Worm (Caenorhabditis elegans): ENCODE data around the gene acs-12.

acs-12 gene

ce11 chrV:20904094-20904268 lies at the start of gene acs-12:
acs-12 (plus strand) TSS chrV:20904169.
- TF ChIP-seq C06A6.2 (GFP tag; conservative IDR thresholded peaks at IDR 0.05) (no peak), B0336.3 (GFP tag; IDR thresholded peaks at IDR 0.05) (no peak), lsl-1 (GFP tag; optimal IDR thresholded peaks at IDR 0.05) (no peak), nhr-120 (GFP tag; IDR thresholded peaks at IDR 0.05) (no peak), F10E7.11 (tag; optimal IDR thresholded peaks at IDR 0.05) (no peak), zfh-2 (GFP tag; conservative IDR thresholded peaks at IDR 0.05) (no peak), attf-3 (GFP tag; conservative IDR thresholded peaks at IDR 0.05) (no peak), rcor-1 (GFP tag; IDR thresholded peaks at IDR 0.05) (no peak), nhr-179 (tag; optimal IDR thresholded peaks at IDR 0.05) (no peak)

ce11 chrV:20861080-20861479 lies 42.9 kb upstream of the acs-12 start, which contains the start of gene try-4:
try-4 (minus strand) TSS chrV:20861153.
- TF ChIP-seq gei-17 (GFP tag; optimal IDR thresholded peaks at IDR 0.05), result no peak
- TF ChIP-seq him-1 (tag; optimal IDR thresholded peaks at IDR 0.05), result no peak
- no peak for TF ChIP-seq attf-6 (GFP tag; IDR thresholded peaks at IDR 0.05)
- TF ChIP-seq hmg-20 (GFP tag; IDR thresholded peaks at IDR 0.05), result no peak
- TF ChIP-seq F55B11.4 (tag; optimal IDR thresholded peaks at IDR 0.05; ENCODE audit: borderline replicate concordance, insufficient read depth), result no peak
- no peak for TF ChIP-seq rec-8 (tag; optimal IDR thresholded peaks at IDR 0.05)
- no peak for TF ChIP-seq C17E4.6 (GFP tag; IDR thresholded peaks at IDR 0.05)
- TF ChIP-seq tlf-1 (GFP tag; optimal IDR thresholded peaks at IDR 0.05), result no peak

- no peak for TF ChIP-seq B0261.1 (tag; optimal IDR thresholded peaks at IDR 0.05)
- TF ChIP-seq xnd-1 (tag; optimal IDR thresholded peaks at IDR 0.05), result no peak
- no peak for TF ChIP-seq nhr-80 (tag; optimal IDR thresholded peaks at IDR 0.05)
- no peak for TF ChIP-seq K12H6.12 (tag; optimal IDR thresholded peaks at IDR 0.05)
- no peak for TF ChIP-seq snpc-1.1 (tag; optimal IDR thresholded peaks at IDR 0.05; ENCODE audit: insufficient read depth)
- no peak for TF ChIP-seq F10E7.11 (tag; optimal IDR thresholded peaks at IDR 0.05)
- TF ChIP-seq ceh-40 (GFP tag; IDR thresholded peaks at IDR 0.05), result no peak
- no peak for TF ChIP-seq ceh-58 (GFP tag; IDR thresholded peaks at IDR 0.05)
- no peak for TF ChIP-seq D2030.7 (GFP tag; IDR thresholded peaks at IDR 0.05)
- TF ChIP-seq Y53F4B.3 (GFP tag; IDR thresholded peaks at IDR 0.05), result no peak
- no peak for TF ChIP-seq ceh-27 (GFP tag; optimal IDR thresholded peaks at IDR 0.05)
- TF ChIP-seq efl-1 (GFP tag; optimal IDR thresholded peaks at IDR 0.05), result no peak
- TF ChIP-seq hsf-1 (GFP tag; IDR thresholded peaks at IDR 0.05), result no peak
Observed at ce11 chrV:20862681-20863080, 41.3 kb upstream of the acs-12 start, which contains the start of gene twk-35. twk-35 (plus strand) TSS chrV:20862981.

- TF ChIP-seq lin-54 (GFP tag; optimal IDR thresholded peaks at IDR 0.05) (no peak), madf-6 (GFP tag; IDR thresholded peaks at IDR 0.05) (no peak), nhr-80 (tag; optimal IDR thresholded peaks at IDR 0.05) (peak; percentile 51), fkh-3 (tag; optimal IDR thresholded peaks at IDR 0.05) (no peak), Y56A3A.18 (GFP tag; IDR thresholded peaks at IDR 0.05) (no peak)
Observed at ce11 chrV:20866406-20866805, 37.6 kb upstream of the acs-12 start.

- TF ChIP-seq Y56A3A.18 (GFP tag; IDR thresholded peaks at IDR 0.05) (no peak), B0035.1 (tag; optimal IDR thresholded peaks at IDR 0.05) (no peak), ceh-91 (GFP tag; IDR thresholded peaks at IDR 0.05) (no peak), unc-62 (GFP tag; optimal IDR thresholded peaks at IDR 0.05) (no peak), fkh-3 (tag; optimal IDR thresholded peaks at IDR 0.05) (no peak), let-607 (tag; optimal IDR thresholded peaks at IDR 0.05) (no peak), madf-8 (GFP tag; conservative IDR thresholded peaks at IDR 0.05) (no peak), lsl-1 (GFP tag; optimal IDR thresholded peaks at IDR 0.05) (no peak), ceh-58 (GFP tag; IDR thresholded peaks at IDR 0.05) (no peak), nfya-1 (tag; optimal IDR thresholded peaks at IDR 0.05; ENCODE audit: borderline replicate concordance, insufficient read depth) (no peak), ztf-26 (tag; optimal IDR thresholded peaks at IDR 0.05) (no peak), madf-10 (tag; optimal IDR thresholded peaks at IDR 0.05) (no peak), hrde-1 (tag; optimal IDR thresholded peaks at IDR 0.05; ENCODE audit: borderline replicate concordance) (no peak), unc-130 (GFP tag; optimal IDR thresholded peaks at IDR 0.05) (no peak), tbx-9 (tag; optimal IDR thresholded peaks at IDR 0.05; ENCODE audit: borderline replicate concordance) (no peak)
Observed at ce11 chrV:20868329-20868728, 35.6 kb upstream of the acs-12 start, which contains the start of gene F31D4.8. F31D4.8 (minus strand) TSS chrV:20868429.
